Worm (Caenorhabditis elegans) whole organism, young adult: ENCODE results near the gene F22H10.6.

Source experiments
- B0019.2 ChIP-seq: fragments of 200-800 bp; sonication (Bioruptor generic); conservative IDR thresholded peaks from 2 replicates; pipeline ENCODE4 v1.3.6; 2022; ENCODE audit warnings: missing genetic modification reagents, missing genetic modification characterization, missing compliant biosample characterization
- B0336.3 ChIP-seq: fragments of 200-800 bp; sonication (Bioruptor generic); IDR thresholded peaks from 2 replicates; pipeline ENCODE4 v1.3.6; 2022; ENCODE audit warnings: missing genetic modification characterization, missing compliant biosample characterization
- C17E4.6 ChIP-seq: fragments of 200-800 bp; sonication (Bioruptor generic); IDR thresholded peaks from 2 replicates; pipeline ENCODE4 v1.3.6; 2022; ENCODE audit warnings: missing genetic modification reagents, missing genetic modification characterization, missing compliant biosample characterization
- F10E7.11 ChIP-seq: sonication (generic microtip); optimal IDR thresholded peaks from 2 replicates; lab custom pipeline; 2017; ENCODE audit warnings: mild to moderate bottlenecking, missing genetic modification characterization, moderate library complexity, missing compliant biosample characterization
- F22D6.2 ChIP-seq: sonication (generic microtip); optimal IDR thresholded peaks from 2 replicates; lab custom pipeline; 2016; ENCODE audit warnings: mild to moderate bottlenecking, missing genetic modification characterization, missing compliant biosample characterization
- F49E8.2 ChIP-seq: sonication (generic microtip); optimal IDR thresholded peaks from 3 replicates; lab custom pipeline; 2017; ENCODE audit warnings: missing genetic modification characterization, mild to moderate bottlenecking, missing compliant biosample characterization, antibody characterized with exemption, moderate library complexity; ENCODE audit not compliant: insufficient read depth
- ZK185.1 ChIP-seq: sonication (generic microtip); optimal IDR thresholded peaks from 2 replicates; lab custom pipeline; 2016; ENCODE audit warnings: mild to moderate bottlenecking, missing genetic modification characterization, missing compliant biosample characterization; ENCODE audit not compliant: poor library complexity, severe bottlenecking
- aptf-3 ChIP-seq: fragments of 200-800 bp; sonication (Bioruptor generic); IDR thresholded peaks from 2 replicates; pipeline ENCODE4 v1.3.6; 2022; ENCODE audit warnings: missing genetic modification characterization, missing compliant biosample characterization
- atf-7 ChIP-seq: sonication (generic microtip); optimal IDR thresholded peaks from 2 replicates; lab custom pipeline; 2017; ENCODE audit warnings: mild to moderate bottlenecking, missing genetic modification characterization, missing compliant biosample characterization
- cebp-1 ChIP-seq, 2 experiments: fragments of 200-800 bp in 1 of 2; sonication (Bioruptor generic) in 1 of 2; sonication (generic microtip) in 1 of 2; IDR thresholded peaks in 1 of 2; optimal IDR thresholded peaks in 1 of 2; 2 replicates each; pipeline versions ENCODE4 v1.3.6 to Lab custom; 2017 to 2022; ENCODE audit warnings: missing compliant biosample characterization in 2 of 2, missing genetic modification characterization in 2 of 2, mild to moderate bottlenecking in 1 of 2, missing genetic modification reagents in 1 of 2, moderate library complexity in 1 of 2
- ceh-100 ChIP-seq: fragments of 200-800 bp; sonication (Bioruptor generic); IDR thresholded peaks from 2 replicates; pipeline ENCODE4 v1.3.6; 2022; ENCODE audit warnings: missing genetic modification reagents, missing genetic modification characterization, missing compliant biosample characterization
- ceh-27 ChIP-seq: fragments of 200-800 bp; sonication (Bioruptor generic); optimal IDR thresholded peaks from 2 replicates; lab custom pipeline; 2018; ENCODE audit warnings: mild to moderate bottlenecking, missing genetic modification characterization, moderate library complexity, missing compliant biosample characterization
- ceh-40 ChIP-seq: fragments of 200-800 bp; sonication (Bioruptor generic); IDR thresholded peaks from 2 replicates; pipeline ENCODE4 v1.3.6; 2022; ENCODE audit warnings: missing genetic modification characterization, missing compliant biosample characterization
- ceh-58 ChIP-seq: fragments of 200-800 bp; sonication (Bioruptor generic); IDR thresholded peaks from 2 replicates; pipeline ENCODE4 v1.3.6; 2022; ENCODE audit warnings: missing genetic modification characterization, missing compliant biosample characterization
- ceh-79 ChIP-seq: sonication (generic microtip); optimal IDR thresholded peaks from 2 replicates; lab custom pipeline; 2017; ENCODE audit warnings: mild to moderate bottlenecking, missing genetic modification characterization, missing compliant biosample characterization
- ceh-91 ChIP-seq: fragments of 200-800 bp; sonication (Bioruptor generic); IDR thresholded peaks from 2 replicates; pipeline ENCODE4 v1.3.6; 2022; ENCODE audit warnings: missing genetic modification reagents, missing genetic modification characterization, missing compliant biosample characterization
- dox-1 ChIP-seq: fragments of 200-800 bp; sonication (Bioruptor generic); IDR thresholded peaks from 2 replicates; pipeline ENCODE4 v1.3.6; 2022; ENCODE audit warnings: missing genetic modification reagents, missing genetic modification characterization, missing compliant biosample characterization
- dpl-1 ChIP-seq: fragments of 150-350 bp; optimal IDR thresholded peaks from 2 replicates; lab custom pipeline; 2014; ENCODE audit warnings: missing biosample characterization, missing genetic modification reagents, missing genetic modification characterization
- egl-18 ChIP-seq: fragments of 200-800 bp; sonication (Bioruptor generic); IDR thresholded peaks from 2 replicates; pipeline ENCODE4 v1.3.6; 2022; ENCODE audit warnings: missing genetic modification reagents, missing genetic modification characterization, missing compliant biosample characterization
- egrh-3 ChIP-seq: fragments of 200-800 bp; sonication (Bioruptor generic); IDR thresholded peaks from 2 replicates; pipeline ENCODE4 v1.3.6; 2022; ENCODE audit warnings: missing genetic modification reagents, missing genetic modification characterization, missing compliant biosample characterization
- him-1 ChIP-seq: sonication (generic microtip); optimal IDR thresholded peaks from 2 replicates; lab custom pipeline; 2016; ENCODE audit warnings: missing genotype, missing genetic modification reagents, missing genetic modification characterization, missing compliant biosample characterization
- hlh-12 ChIP-seq: sonication (generic microtip); optimal IDR thresholded peaks from 2 replicates; lab custom pipeline; 2016; ENCODE audit warnings: missing genetic modification characterization, missing compliant biosample characterization
- hmg-20 ChIP-seq: fragments of 200-800 bp; sonication (Bioruptor generic); IDR thresholded peaks from 2 replicates; pipeline ENCODE4 v1.3.6; 2022; ENCODE audit warnings: missing genetic modification reagents, missing genetic modification characterization, missing compliant biosample characterization
- lin-40 ChIP-seq: sonication (generic microtip); optimal IDR thresholded peaks from 2 replicates; lab custom pipeline; 2016; ENCODE audit warnings: missing genetic modification characterization, mild to moderate bottlenecking, missing compliant biosample characterization, missing genotype, missing genetic modification reagents
- lir-1 ChIP-seq: fragments of 200-800 bp; sonication (Bioruptor generic); conservative IDR thresholded peaks from 2 replicates; pipeline ENCODE4 v1.3.6; 2022; ENCODE audit warnings: missing genetic modification reagents, missing genetic modification characterization, missing compliant biosample characterization
- madf-10 ChIP-seq: sonication (generic microtip); optimal IDR thresholded peaks from 2 replicates; lab custom pipeline; 2016; ENCODE audit warnings: mild to moderate bottlenecking, missing genetic modification characterization, missing compliant biosample characterization
- mcd-1 ChIP-seq: fragments of 200-800 bp; sonication (Bioruptor generic); IDR thresholded peaks from 2 replicates; pipeline ENCODE4 v1.3.6; 2022; ENCODE audit warnings: missing genetic modification reagents, missing genetic modification characterization, missing compliant biosample characterization
- mes-4 ChIP-seq: sonication (generic microtip); optimal IDR thresholded peaks from 2 replicates; lab custom pipeline; 2016; ENCODE audit warnings: missing genotype, missing genetic modification characterization, missing compliant biosample characterization
- nhr-120 ChIP-seq: fragments of 200-800 bp; sonication (Bioruptor generic); IDR thresholded peaks from 2 replicates; pipeline ENCODE4 v1.3.6; 2022; ENCODE audit warnings: missing genetic modification characterization, missing compliant biosample characterization
- nhr-179 ChIP-seq: sonication (generic microtip); optimal IDR thresholded peaks from 2 replicates; lab custom pipeline; 2016; ENCODE audit warnings: mild to moderate bottlenecking, missing genetic modification characterization, missing compliant biosample characterization
- nhr-27 ChIP-seq: fragments of 200-800 bp; sonication (Bioruptor generic); optimal IDR thresholded peaks from 2 replicates; lab custom pipeline; 2018; ENCODE audit warnings: mild to moderate bottlenecking, missing genetic modification characterization, moderate library complexity, missing compliant biosample characterization
- nhr-80 ChIP-seq: sonication (generic microtip); optimal IDR thresholded peaks from 2 replicates; lab custom pipeline; 2016; ENCODE audit warnings: missing genetic modification characterization, missing compliant biosample characterization
- pbrm-1 ChIP-seq: fragments of 200-800 bp; sonication (Bioruptor generic); IDR thresholded peaks from 2 replicates; pipeline ENCODE4 v1.3.6; 2022; ENCODE audit warnings: missing genetic modification reagents, missing genetic modification characterization, missing compliant biosample characterization
- rcor-1 ChIP-seq: fragments of 200-800 bp; sonication (Bioruptor generic); IDR thresholded peaks from 2 replicates; pipeline ENCODE4 v1.3.6; 2022; ENCODE audit warnings: missing genetic modification reagents, missing genetic modification characterization, missing compliant biosample characterization
- rec-8 ChIP-seq, 2 experiments: sonication (generic microtip); optimal IDR thresholded peaks; 2 replicates each; lab custom pipeline; 2016; ENCODE audit warnings: mild to moderate bottlenecking in 2 of 2, missing genetic modification characterization in 2 of 2, missing genetic modification reagents in 2 of 2, missing genotype in 2 of 2, missing biosample characterization in 1 of 2, missing compliant biosample characterization in 1 of 2, moderate library complexity in 1 of 2
- repo-1 ChIP-seq: sonication (generic microtip); optimal IDR thresholded peaks from 2 replicates; lab custom pipeline; 2017; ENCODE audit warnings: mild to moderate bottlenecking, missing genetic modification characterization, missing compliant biosample characterization
- snpc-1.1 ChIP-seq: sonication (generic microtip); optimal IDR thresholded peaks from 2 replicates; lab custom pipeline; 2017; ENCODE audit warnings: missing genetic modification characterization, mild to moderate bottlenecking, missing compliant biosample characterization, antibody characterized with exemption, moderate library complexity, missing genotype, missing genetic modification reagents; ENCODE audit not compliant: insufficient read depth
- sptf-2 ChIP-seq: fragments of 200-800 bp; sonication (Bioruptor generic); optimal IDR thresholded peaks from 2 replicates; lab custom pipeline; 2018; ENCODE audit warnings: mild to moderate bottlenecking, missing genetic modification characterization, missing compliant biosample characterization
- ztf-28 ChIP-seq: fragments of 200-800 bp; sonication (Bioruptor generic); IDR thresholded peaks from 2 replicates; pipeline ENCODE4 v1.3.6; 2022; ENCODE audit warnings: missing genetic modification reagents, missing genetic modification characterization, missing compliant biosample characterization

Gene F22H10.6

DNA sequence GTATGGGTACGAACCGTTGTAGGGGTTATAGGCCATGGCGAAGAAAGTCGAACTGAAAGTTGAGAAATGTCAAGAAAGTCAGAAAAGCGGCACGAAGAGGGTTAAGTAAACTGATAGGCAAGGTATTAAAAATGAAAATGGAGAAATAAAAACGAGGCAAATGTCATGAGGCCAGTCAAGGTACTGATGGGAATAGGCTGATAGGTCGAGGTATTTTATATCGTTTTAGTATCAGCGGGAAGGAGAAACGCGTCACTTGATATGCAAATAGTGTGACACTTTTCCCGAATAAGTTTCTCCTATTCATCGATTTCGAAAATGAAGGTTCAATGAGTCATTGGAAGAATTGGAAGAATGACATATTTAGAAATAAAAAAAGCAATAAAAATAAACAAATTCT, 13.5 kb downstream of the F22H10.6 start, which contains the start of gene F22H10.3 (continued):
- no peak for TF ChIP-seq lin-40 (tag; lab: Kevin White, UChicago)
- no peak for TF ChIP-seq nhr-179 (tag; lab: Kevin White, UChicago)
- no peak for TF ChIP-seq ceh-91 (GFP tag; lab: Robert Waterston, UW)
- no peak for TF ChIP-seq mcd-1 (GFP tag; lab: Robert Waterston, UW)
- no peak for TF ChIP-seq him-1 (tag; lab: Kevin White, UChicago)
- no peak for TF ChIP-seq B0019.2 (GFP tag; lab: Robert Waterston, UW)
- TF ChIP-seq ceh-58 (GFP tag; lab: Robert Waterston, UW), result no peak
- no peak for TF ChIP-seq hmg-20 (GFP tag; lab: Robert Waterston, UW)
- TF ChIP-seq ceh-40 (GFP tag; lab: Robert Waterston, UW), result no peak
- no peak for TF ChIP-seq ztf-28
- TF ChIP-seq rcor-1 (GFP tag; lab: Robert Waterston, UW), result no peak
- TF ChIP-seq pbrm-1, result no peak

DNA sequence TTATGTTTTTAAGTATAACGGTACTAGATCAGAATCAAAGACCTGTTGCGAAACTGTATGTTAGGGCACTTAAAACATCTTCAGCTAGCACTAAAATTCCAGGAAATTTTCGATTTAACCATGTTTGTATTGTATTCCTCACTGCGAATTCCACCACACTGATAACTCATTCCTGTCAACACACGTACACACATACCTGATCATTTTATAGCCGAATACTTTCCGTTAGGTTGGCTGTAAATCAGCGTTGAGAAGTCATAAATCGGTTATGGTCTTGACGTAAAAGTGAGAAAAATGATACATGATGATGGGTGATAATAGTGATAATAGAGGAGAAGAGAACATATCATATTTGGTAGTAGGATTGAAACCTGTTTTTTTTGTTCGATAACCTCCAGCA, 15.4 kb downstream of the F22H10.6 start:
- TF ChIP-seq aptf-3 (GFP tag; lab: Robert Waterston, UW) (no peak), F22D6.2 (no peak), C17E4.6 (GFP tag; lab: Robert Waterston, UW) (no peak), egl-18 (no peak), egrh-3 (no peak), sptf-2 (no peak)

DNA sequence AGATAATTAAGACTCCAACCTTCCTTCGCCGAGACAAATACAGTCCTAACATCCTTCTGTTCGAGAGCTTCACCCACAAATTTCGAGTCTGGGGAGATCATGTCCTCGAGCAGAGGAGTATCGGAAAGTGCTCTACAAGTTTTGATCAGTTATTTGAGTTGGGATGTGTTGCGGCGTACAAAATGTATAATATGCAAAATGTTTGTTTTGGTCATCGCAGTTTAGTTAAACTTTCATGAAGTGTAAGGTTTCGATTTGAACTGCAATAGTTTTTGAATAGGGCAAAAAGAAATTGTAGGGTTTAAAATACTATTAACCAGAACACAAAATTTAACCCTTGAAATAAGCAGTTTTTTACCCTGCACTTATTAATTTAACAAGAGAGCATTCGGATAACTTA, 16.5 kb downstream of the F22H10.6 start, which contains the start of gene tag-343:
Gene tag-343, minus strand, starts transcription at position 101 of the 400 bp plus-strand sequence.
- TF ChIP-seq nhr-120, result no peak
- TF ChIP-seq cebp-1 (GFP tag; IDR thresholded peaks at IDR 0.05; lab: Robert Waterston, UW), result no peak
- no peak for TF ChIP-seq cebp-1 (tag; optimal IDR thresholded peaks at IDR 0.05; lab: Kevin White, UChicago)
- TF ChIP-seq nhr-179 (tag; lab: Kevin White, UChicago), result no peak
- no peak for TF ChIP-seq repo-1
- no peak for TF ChIP-seq hmg-20 (GFP tag; lab: Robert Waterston, UW)
- TF ChIP-seq snpc-1.1 (tag; lab: Kevin White, UChicago), result no peak
- no peak for TF ChIP-seq nhr-27 (tag; lab: Kevin White, UChicago)
- no peak for TF ChIP-seq aptf-3 (GFP tag; lab: Robert Waterston, UW)
- TF ChIP-seq ceh-79 (tag; lab: Kevin White, UChicago), result no peak
- no peak for TF ChIP-seq atf-7 (tag; lab: Kevin White, UChicago)
- TF ChIP-seq ceh-100 (GFP tag; lab: Robert Waterston, UW), result no peak
- no peak for TF ChIP-seq mes-4
- no peak for TF ChIP-seq dox-1
- TF ChIP-seq B0336.3 (GFP tag; lab: Robert Waterston, UW), result no peak
- no peak for TF ChIP-seq madf-10 (tag; lab: Kevin White, UChicago)
- no peak for TF ChIP-seq hlh-12 (tag; lab: Kevin White, UChicago)
- no peak for TF ChIP-seq F10E7.11 (tag; lab: Kevin White, UChicago)
- no peak for TF ChIP-seq ceh-58 (GFP tag; lab: Robert Waterston, UW)
- TF ChIP-seq rcor-1 (GFP tag; lab: Robert Waterston, UW), result no peak
- TF ChIP-seq dpl-1 (GFP tag; lab: Kevin White, UChicago), result no peak

DNA sequence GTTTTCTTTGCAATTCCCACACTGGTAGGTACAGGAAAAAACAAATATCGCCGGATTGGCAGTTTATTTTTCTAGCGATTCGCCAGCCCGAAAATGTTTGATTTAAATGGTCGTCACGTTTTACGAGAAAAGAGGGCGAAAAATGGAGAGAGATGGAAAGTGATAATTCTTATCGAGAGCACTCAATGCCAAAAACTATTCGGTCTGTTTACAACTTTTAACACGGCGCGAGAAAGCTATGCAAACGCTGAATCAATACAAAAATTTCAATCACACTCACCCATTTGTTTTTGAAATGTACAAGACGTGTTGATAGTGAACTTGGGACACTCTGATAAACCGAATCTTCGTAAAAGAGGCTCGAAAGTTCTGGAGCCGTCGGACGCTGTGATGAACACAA, 18.5 kb downstream of the F22H10.6 start:
- TF ChIP-seq F49E8.2 (tag; lab: Kevin White, UChicago) (no peak), ceh-27 (GFP tag; lab: Kevin White, UChicago) (no peak), nhr-80 (tag; lab: Kevin White, UChicago) (peak; percentile 66), lir-1 (no peak), nhr-120 (no peak), ZK185.1 (peak; percentile 16), dox-1 (0 out of 2 replicates have a peak, but pooled peaks have one; percentile 38), lin-40 (tag; lab: Kevin White, UChicago) (no peak), rec-8 (tag; optimal IDR thresholded peaks at IDR 0.05; lab: Kevin White, UChicago) (no peak), sptf-2 (no peak)
